Worm (Caenorhabditis elegans) whole organism, L2 larva: ENCODE measurements around the gene ZC196.4.

ENCODE experiments used
- aly-2 ChIP-seq: fragments of 150-350 bp; optimal IDR thresholded peaks from 2 replicates; lab custom pipeline; 2014; ENCODE audit warnings: missing biosample characterization, missing genetic modification characterization
- ama-1 ChIP-seq: fragments of 150-350 bp; optimal IDR thresholded peaks from 2 replicates; lab custom pipeline; 2018; ENCODE audit warnings: inconsistent platforms
- blmp-1 ChIP-seq: sonication (generic microtip); optimal IDR thresholded peaks from 2 replicates; lab custom pipeline; 2017; ENCODE audit warnings: missing genetic modification characterization, mild to moderate bottlenecking, missing compliant biosample characterization, antibody characterized with exemption, moderate library complexity; ENCODE audit not compliant: insufficient read depth
- ceh-82 ChIP-seq: fragments of 150-350 bp; optimal IDR thresholded peaks from 2 replicates; lab custom pipeline; 2014; ENCODE audit warnings: missing biosample characterization, missing genetic modification characterization
- fos-1 ChIP-seq: fragments of 150-350 bp; optimal IDR thresholded peaks from 2 replicates; lab custom pipeline; 2014; ENCODE audit warnings: missing biosample characterization, missing genetic modification characterization
- lsy-2 ChIP-seq, 2 experiments: fragments of 150-350 bp in 1 of 2; sonication (generic microtip) in 1 of 2; optimal IDR thresholded peaks; 2 replicates each; lab custom pipeline; 2014 to 2017; ENCODE audit warnings: missing biosample characterization in 2 of 2, missing genetic modification characterization in 2 of 2
- nhr-10 ChIP-seq: sonication (generic microtip); optimal IDR thresholded peaks from 2 replicates; lab custom pipeline; 2017; ENCODE audit warnings: missing biosample characterization, missing genetic modification characterization
- nhr-21 ChIP-seq: fragments of 150-350 bp; optimal IDR thresholded peaks from 2 replicates; lab custom pipeline; 2014; ENCODE audit warnings: missing biosample characterization, missing genetic modification characterization
- nhr-6 ChIP-seq: fragments of 150-350 bp; optimal IDR thresholded peaks from 2 replicates; lab custom pipeline; 2014; ENCODE audit warnings: missing biosample characterization, missing genetic modification characterization
- unc-39 ChIP-seq: fragments of 150-350 bp; optimal IDR thresholded peaks from 2 replicates; lab custom pipeline; 2014; ENCODE audit warnings: missing biosample characterization, missing genetic modification characterization
- unc-62 ChIP-seq: fragments of 150-350 bp; optimal IDR thresholded peaks from 2 replicates; lab custom pipeline; 2014; ENCODE audit warnings: missing biosample characterization, missing genetic modification reagents, missing genetic modification characterization
- zag-1 ChIP-seq: fragments of 150-350 bp; optimal IDR thresholded peaks from 2 replicates; lab custom pipeline; 2014; ENCODE audit warnings: missing biosample characterization, missing genetic modification characterization
- ztf-11 ChIP-seq: sonication (generic microtip); optimal IDR thresholded peaks from 2 replicates; lab custom pipeline; 2017; ENCODE audit warnings: missing biosample characterization, missing genetic modification characterization

DNA sequence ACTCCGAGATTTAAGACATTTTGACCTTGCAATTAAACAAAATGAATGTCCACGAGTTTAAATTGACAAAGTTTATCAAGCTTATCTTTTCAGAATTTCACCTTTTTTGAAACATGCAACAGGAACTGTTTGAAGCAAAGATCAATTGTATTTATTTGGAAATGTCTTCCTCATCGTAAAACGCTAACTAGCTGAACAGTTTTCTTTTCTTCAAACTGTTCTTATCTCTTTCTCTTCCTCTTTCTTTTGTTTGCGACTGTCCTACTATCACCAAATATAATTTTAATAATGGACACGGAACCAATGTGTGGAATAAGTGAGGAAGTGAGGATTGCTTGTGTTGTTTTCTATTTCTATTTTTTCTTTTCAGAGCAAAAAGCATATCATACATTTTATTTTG is at the start of gene ZC196.4:
- TF ChIP-seq aly-2 (tag; lab: Kevin White, UChicago) (no peak), unc-62 (GFP tag; lab: Kevin White, UChicago) (no peak), nhr-6 (tag; lab: Kevin White, UChicago) (no peak), nhr-10 (no peak), ceh-82 (tag; lab: Kevin White, UChicago) (no peak), nhr-21 (no peak), ama-1 (lab: Kevin White, UChicago) (no peak), zag-1 (tag; lab: Kevin White, UChicago) (no peak), lsy-2 (tag; optimal IDR thresholded peaks at IDR 0.05; lab: Kevin White, UChicago) (no peak), blmp-1 (tag; lab: Kevin White, UChicago) (no peak), unc-39 (no peak), ztf-11 (no peak), fos-1 (peak; percentile 45)
